Worm (Caenorhabditis elegans): ENCODE measurements around the gene gpn-1.

The gpn-1 gene

DNA sequence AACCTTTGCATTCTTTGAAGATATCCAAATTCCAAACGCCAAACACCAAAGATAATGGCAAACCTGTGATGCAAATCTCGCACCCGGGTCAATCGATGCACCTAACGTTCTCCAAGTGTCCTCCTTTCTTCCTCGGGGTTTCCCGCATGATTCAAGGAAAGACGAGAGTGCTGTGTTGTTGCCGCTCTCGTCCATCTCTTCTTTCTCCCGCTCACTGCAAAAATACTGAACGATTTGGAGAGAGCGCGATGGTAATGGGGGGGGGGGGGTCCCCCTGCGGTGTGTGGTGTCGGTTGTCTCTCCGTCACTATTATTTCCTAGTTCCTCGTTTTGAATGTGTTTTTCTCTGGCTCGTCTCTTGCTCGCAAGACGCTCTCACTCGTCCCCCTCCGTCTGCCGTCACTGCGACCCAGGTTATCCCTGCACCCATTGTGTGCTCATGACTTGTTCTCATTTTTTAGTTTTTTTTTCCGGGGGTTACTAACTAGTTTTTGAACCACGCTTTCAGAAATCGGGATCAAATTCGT is 25.9 kb downstream of the gpn-1 start:
- TF ChIP-seq lin-13 (GFP tag; optimal IDR thresholded peaks at IDR 0.05) (peak; percentile 21), nhr-10 (tag; optimal IDR thresholded peaks at IDR 0.05) (peak; percentile 75), daf-16 (GFP tag; optimal IDR thresholded peaks at IDR 0.05) (peak in 1 of 2 experiments; percentile 74), daf-16 (tag; optimal IDR thresholded peaks at IDR 0.05) (peak; percentile 55), tag-97 (GFP tag; IDR thresholded peaks at IDR 0.05) (no peak), nhr-102 (tag; optimal IDR thresholded peaks at IDR 0.05) (peak; percentile 5), snpc-1.2 (GFP tag; IDR thresholded peaks at IDR 0.05) (no peak), pqm-1 (tag; optimal IDR thresholded peaks at IDR 0.05) (no peak), fos-1 (tag; optimal IDR thresholded peaks at IDR 0.05) (no peak), dpl-1 (GFP tag; optimal IDR thresholded peaks at IDR 0.05) (no peak), hlh-11 (tag; optimal IDR thresholded peaks at IDR 0.05) (peak; percentile 95), ceh-44 (GFP tag; IDR thresholded peaks at IDR 0.05) (no peak), mdl-1 (tag; optimal IDR thresholded peaks at IDR 0.05) (peak; percentile 67 to 95), zag-1 (tag; optimal IDR thresholded peaks at IDR 0.05) (no peak), dve-1 (tag; optimal IDR thresholded peaks at IDR 0.05; ENCODE audit: insufficient read depth) (peak; percentile 72), hmg-1.1 (GFP tag; IDR thresholded peaks at IDR 0.05) (peak; percentile 87), pha-4 (GFP tag; IDR thresholded peaks at IDR 0.05) (peak; percentile 83), pha-4 (tag; optimal IDR thresholded peaks at IDR 0.05) (peak; percentile 3), daf-19 (GFP tag; conservative IDR thresholded peaks at IDR 0.05) (no peak), sdz-12 (GFP tag; optimal IDR thresholded peaks at IDR 0.05) (no peak), F26F4.8 (GFP tag; conservative IDR thresholded peaks at IDR 0.05) (no peak), snpc-4 (tag; optimal IDR thresholded peaks at IDR 0.05) (no peak), Y105C5A.15 (GFP tag; IDR thresholded peaks at IDR 0.05) (no peak), attf-4 (tag; optimal IDR thresholded peaks at IDR 0.05) (no peak), lin-1 (GFP tag; IDR thresholded peaks at IDR 0.05) (no peak), dmd-6 (GFP tag; IDR thresholded peaks at IDR 0.05) (peak; percentile 95), spr-3 (GFP tag; optimal IDR thresholded peaks at IDR 0.05) (no peak), madf-9 (GFP tag; conservative IDR thresholded peaks at IDR 0.05) (0 out of 2 replicates have a peak, but pooled peaks have one; percentile 35), lin-29 (GFP tag; IDR thresholded peaks at IDR 0.05) (no peak), hlh-30 (tag; optimal IDR thresholded peaks at IDR 0.05; ENCODE audit: insufficient read depth) (peak; percentile 94), F44E2.7 (GFP tag; IDR thresholded peaks at IDR 0.05) (no peak), jun-1 (tag; optimal IDR thresholded peaks at IDR 0.05) (peak; percentile 63), zip-11 (GFP tag; IDR thresholded peaks at IDR 0.05) (no peak), mxl-2 (GFP tag; conservative IDR thresholded peaks at IDR 0.05) (no peak), F10B5.3 (tag; optimal IDR thresholded peaks at IDR 0.05) (peak; percentile 20), nhr-25 (tag; optimal IDR thresholded peaks at IDR 0.05; ENCODE audit: borderline replicate concordance, insufficient read depth) (peak; percentile 70), dmd-9 (GFP tag; IDR thresholded peaks at IDR 0.05) (no peak), rbr-2 (tag; optimal IDR thresholded peaks at IDR 0.05) (peak; percentile 90), aly-2 (tag; optimal IDR thresholded peaks at IDR 0.05) (no peak), ztf-7 (tag; optimal IDR thresholded peaks at IDR 0.05) (peak; percentile 10), F37D6.2 (tag; optimal IDR thresholded peaks at IDR 0.05) (peak; percentile 46), spr-1 (tag; optimal IDR thresholded peaks at IDR 0.05) (no peak), nhr-77 (tag; optimal IDR thresholded peaks at IDR 0.05) (peak; percentile 50), nhr-41 (GFP tag; IDR thresholded peaks at IDR 0.05) (no peak), nhr-76 (tag; optimal IDR thresholded peaks at IDR 0.05) (peak; percentile 36), cey-2 (tag; optimal IDR thresholded peaks at IDR 0.05; ENCODE audit: borderline replicate concordance, insufficient read depth) (no peak), R02D3.7 (tag; optimal IDR thresholded peaks at IDR 0.05) (no peak), zfp-2 (tag; optimal IDR thresholded peaks at IDR 0.05) (no peak), mdt-29 (GFP tag; IDR thresholded peaks at IDR 0.05) (no peak), F49E8.2 (tag; optimal IDR thresholded peaks at IDR 0.05; ENCODE audit: borderline replicate concordance) (no peak), nhr-48 (tag; optimal IDR thresholded peaks at IDR 0.05) (peak; percentile 98)

Data from whole organism, L4 larva.